Worm (Caenorhabditis elegans) whole organism, L1 larva: ENCODE data around the gene moc-6.

Experiments
- ama-1 ChIP-seq: fragments of 150-350 bp; optimal IDR thresholded peaks from 2 replicates; lab custom pipeline; 2014
- jun-1 ChIP-seq: fragments of 150-350 bp; optimal IDR thresholded peaks from 2 replicates; lab custom pipeline; 2014; ENCODE audit warnings: missing biosample characterization, missing genetic modification reagents, missing genetic modification characterization
- mef-2 ChIP-seq: fragments of 150-350 bp; optimal IDR thresholded peaks from 2 replicates; lab custom pipeline; 2014; ENCODE audit warnings: missing biosample characterization, missing genetic modification characterization
- snpc-4 ChIP-seq: fragments of 150-350 bp; optimal IDR thresholded peaks from 2 replicates; lab custom pipeline; 2014; ENCODE audit warnings: missing biosample characterization, missing genetic modification characterization
- sup-37 ChIP-seq: fragments of 200-800 bp; sonication (Bioruptor generic); optimal IDR thresholded peaks from 2 replicates; lab custom pipeline; 2018; ENCODE audit warnings: mild to moderate bottlenecking, missing genetic modification characterization, missing compliant biosample characterization
- unc-62 ChIP-seq: fragments of 150-350 bp; optimal IDR thresholded peaks from 2 replicates; lab custom pipeline; 2014; ENCODE audit warnings: missing biosample characterization, missing genetic modification reagents, missing genetic modification characterization
- zag-1 ChIP-seq: fragments of 150-350 bp; optimal IDR thresholded peaks from 2 replicates; lab custom pipeline; 2014; ENCODE audit warnings: missing biosample characterization, missing genetic modification characterization

ce11 chrIII:5206861-5207414, 11.1 kb downstream of the moc-6 start, which contains the start of gene morc-1:
- TF ChIP-seq unc-62 (GFP tag; lab: Kevin White, UChicago) (no peak), zag-1 (tag; lab: Kevin White, UChicago) (no peak), mef-2 (tag; lab: Kevin White, UChicago) (no peak), ama-1 (lab: Kevin White, UChicago) (no peak), sup-37 (GFP tag; lab: Kevin White, UChicago) (no peak), snpc-4 (no peak), jun-1 (tag; lab: Kevin White, UChicago) (no peak)
